Fruit fly (Drosophila melanogaster): ENCODE results near the gene TTLL1B.

Gene TTLL1B

DNA sequence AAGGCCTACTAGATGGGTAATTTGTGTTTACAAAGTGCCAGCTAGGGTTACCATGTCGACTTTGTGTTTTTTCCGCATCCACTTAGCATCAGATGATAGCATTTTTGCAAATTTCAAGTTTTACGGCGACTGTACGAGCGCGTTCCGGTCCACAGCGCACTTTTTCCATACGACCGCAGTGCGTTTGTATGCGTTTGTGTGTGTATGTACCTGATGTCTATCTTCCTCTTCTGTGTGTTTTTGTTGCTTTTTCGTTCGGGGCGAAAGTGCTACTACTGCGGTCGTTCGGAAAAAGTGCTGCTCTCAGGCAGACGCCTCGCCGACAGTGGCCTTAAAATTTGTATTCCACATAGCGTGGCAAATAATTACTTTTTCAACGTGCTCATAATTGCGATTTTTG is 21.1 kb upstream of the TTLL1B start (continued):
- TF ChIP-seq stc (GFP tag; IDR thresholded peaks at IDR 0.05): peak; percentile 7; the same call in 1 of the 2 replicates
- no peak for TF ChIP-seq z (GFP tag; IDR thresholded peaks at IDR 0.05)
- no peak for TF ChIP-seq ham (GFP tag; IDR thresholded peaks at IDR 0.05)
- 0 out of 3 replicates have a peak, but pooled peaks have one; percentile 50 for TF ChIP-seq ci (GFP tag; IDR thresholded peaks at IDR 0.05)
- TF ChIP-seq CG12659 (GFP tag; optimal IDR thresholded peaks at IDR 0.05): peak; percentile 27
- no peak for TF ChIP-seq Hmr (GFP tag; optimal IDR thresholded peaks at IDR 0.05)
- no peak for TF ChIP-seq hbn (GFP tag; IDR thresholded peaks at IDR 0.05; ENCODE audit: partially characterized antibody)
- no peak for TF ChIP-seq CG15011 (GFP tag; optimal IDR thresholded peaks at IDR 0.05)
- TF ChIP-seq gcm (GFP tag; optimal IDR thresholded peaks at IDR 0.05): no peak
- no peak for TF ChIP-seq pnt (GFP tag; optimal IDR thresholded peaks at IDR 0.05)
- TF ChIP-seq Mad (GFP tag; optimal IDR thresholded peaks at IDR 0.05): no peak
- no peak for TF ChIP-seq CG6254 (GFP tag; optimal IDR thresholded peaks at IDR 0.05)
- no peak for TF ChIP-seq CG11398 (GFP tag; optimal IDR thresholded peaks at IDR 0.05)
- no peak for TF ChIP-seq CG42726 (GFP tag; IDR thresholded peaks at IDR 0.05; ENCODE audit: partially characterized antibody)
- TF ChIP-seq CG12391 (tag; optimal IDR thresholded peaks at IDR 0.05): no peak
- TF ChIP-seq klu (GFP tag; IDR thresholded peaks at IDR 0.05): no peak
- peak; percentile 22 for TF ChIP-seq CG10543 (GFP tag; optimal IDR thresholded peaks at IDR 0.05)
- TF ChIP-seq dm (GFP tag; optimal IDR thresholded peaks at IDR 0.05): peak; percentile 30
- TF ChIP-seq CG15269 (tag; optimal IDR thresholded peaks at IDR 0.05): no peak
- no peak for TF ChIP-seq btn (GFP tag; optimal IDR thresholded peaks at IDR 0.05)
- TF ChIP-seq org-1 (GFP tag; optimal IDR thresholded peaks at IDR 0.05): no peak
- TF ChIP-seq onecut (GFP tag; IDR thresholded peaks at IDR 0.05): no peak
- no peak for TF ChIP-seq dmrt99B (tag; optimal IDR thresholded peaks at IDR 0.05)
- no peak for TF ChIP-seq CG17829 (tag; optimal IDR thresholded peaks at IDR 0.05)
- TF ChIP-seq CG1792 (GFP tag; optimal IDR thresholded peaks at IDR 0.05): no peak
- TF ChIP-seq Optix (GFP tag; IDR thresholded peaks at IDR 0.05): no peak
- TF ChIP-seq E2f1 (GFP tag; IDR thresholded peaks at IDR 0.05): no peak
- no peak for TF ChIP-seq Meics (GFP tag; optimal IDR thresholded peaks at IDR 0.05)
- no peak for TF ChIP-seq slou (GFP tag; optimal IDR thresholded peaks at IDR 0.05)
- no peak for TF ChIP-seq CG1529 (GFP tag; optimal IDR thresholded peaks at IDR 0.05)
- TF ChIP-seq sug (tag; optimal IDR thresholded peaks at IDR 0.05): peak; percentile 23
- TF ChIP-seq CG14050 (GFP tag; IDR thresholded peaks at IDR 0.05): no peak
- TF ChIP-seq Blimp-1 (GFP tag; optimal IDR thresholded peaks at IDR 0.05): peak; percentile 89
- no peak for TF ChIP-seq CG2678 (tag; optimal IDR thresholded peaks at IDR 0.05)
- peak; percentile 89 for TF ChIP-seq HmgD (GFP tag; optimal IDR thresholded peaks at IDR 0.05)
- TF ChIP-seq CG12744 (GFP tag; optimal IDR thresholded peaks at IDR 0.05): no peak
- no peak for TF ChIP-seq Hr39 (optimal IDR thresholded peaks at IDR 0.05)
- TF ChIP-seq ERR (GFP tag; optimal IDR thresholded peaks at IDR 0.05): no peak
- no peak for TF ChIP-seq CG4404 (GFP tag; IDR thresholded peaks at IDR 0.05)
- no peak for TF ChIP-seq Xbp1 (GFP tag; optimal IDR thresholded peaks at IDR 0.05)
- no peak for TF ChIP-seq vnd (GFP tag; IDR thresholded peaks at IDR 0.05; ENCODE audit: partially characterized antibody)
- TF ChIP-seq kni (GFP tag; optimal IDR thresholded peaks at IDR 0.05): peak; percentile 3
- TF ChIP-seq CG1603 (tag; optimal IDR thresholded peaks at IDR 0.05): no peak
- TF ChIP-seq CG3838 (GFP tag; optimal IDR thresholded peaks at IDR 0.05): no peak
- 0 out of 3 replicates have a peak, but pooled peaks have one; percentile 35 for TF ChIP-seq ken (GFP tag; IDR thresholded peaks at IDR 0.05)
- TF ChIP-seq grn (GFP tag; optimal IDR thresholded peaks at IDR 0.05): peak; percentile 96
- no peak for TF ChIP-seq schlank (tag; optimal IDR thresholded peaks at IDR 0.05)
- no peak for TF ChIP-seq CG17802 (tag; optimal IDR thresholded peaks at IDR 0.05)
- TF ChIP-seq abd-A (tag; optimal IDR thresholded peaks at IDR 0.05): peak; percentile 22
- TF ChIP-seq gce (GFP tag; IDR thresholded peaks at IDR 0.05): no peak
- TF ChIP-seq HmgZ (tag; optimal IDR thresholded peaks at IDR 0.05): peak; percentile 23
- TF ChIP-seq so (GFP tag; IDR thresholded peaks at IDR 0.05): no peak

All from whole organism, embryonic.